Worm (Caenorhabditis elegans): ENCODE results near the gene cima-1.

The cima-1 gene

DNA sequence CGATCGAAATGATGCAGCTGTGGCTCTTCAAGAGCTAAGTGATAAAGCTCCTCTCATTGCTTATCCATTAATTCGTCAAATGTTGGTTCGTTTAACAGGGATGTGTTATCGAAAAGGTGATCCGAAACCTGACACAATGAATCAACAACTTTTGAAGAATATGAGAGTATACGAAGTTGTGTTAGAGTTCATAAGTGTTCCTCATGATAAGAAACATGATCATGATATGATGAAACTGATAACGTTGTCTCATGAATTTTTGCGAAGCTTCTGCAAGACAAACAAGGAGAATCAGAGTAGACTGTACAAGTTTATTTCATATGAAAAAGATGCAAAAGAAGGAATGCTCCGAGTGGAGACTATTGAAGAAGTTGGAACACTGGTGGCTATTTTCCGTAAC is 38.1 kb downstream of the cima-1 start:
- TF ChIP-seq nhr-28 (tag; optimal IDR thresholded peaks at IDR 0.05) (peak; percentile 36), mdl-1 (tag; optimal IDR thresholded peaks at IDR 0.05) (no peak), pqm-1 (tag; optimal IDR thresholded peaks at IDR 0.05) (peak; percentile 60), daf-16 (GFP tag; optimal IDR thresholded peaks at IDR 0.05) (no peak), daf-16 (tag; optimal IDR thresholded peaks at IDR 0.05) (peak; percentile 76), hlh-11 (tag; optimal IDR thresholded peaks at IDR 0.05) (peak; percentile 7), unc-62 (GFP tag; optimal IDR thresholded peaks at IDR 0.05 in 1 of 2) (peak in 1 of 2 experiments; percentile 63), unc-62 (tag; optimal IDR thresholded peaks at IDR 0.05) (no peak), fos-1 (tag; optimal IDR thresholded peaks at IDR 0.05) (no peak)

DNA sequence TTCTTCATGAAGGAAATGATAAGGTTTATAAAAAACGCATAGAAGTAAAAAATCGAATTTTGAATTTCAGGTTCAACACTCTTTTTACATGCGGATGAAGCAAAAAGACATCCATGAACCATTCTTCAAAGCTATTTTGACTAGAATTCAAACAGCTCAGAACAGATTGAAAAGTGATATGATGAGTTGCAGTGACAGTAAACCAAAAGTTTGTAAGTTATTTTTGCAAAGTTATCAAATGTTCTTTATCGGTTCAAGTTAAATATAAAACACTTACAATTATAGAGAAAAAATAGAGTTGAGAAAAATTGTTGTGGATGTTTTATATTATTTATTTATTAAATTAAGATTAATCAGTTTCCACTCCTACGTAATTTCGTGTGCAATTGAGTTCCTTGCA is 41.2 kb downstream of the cima-1 start:
- TF ChIP-seq sdz-12 (GFP tag; optimal IDR thresholded peaks at IDR 0.05) = no peak
- TF ChIP-seq aha-1 (tag) = peak; percentile 92
- no peak for TF ChIP-seq madf-9 (GFP tag; conservative IDR thresholded peaks at IDR 0.05)
- TF ChIP-seq ctbp-1 (GFP tag; IDR thresholded peaks at IDR 0.05) = no peak
- TF ChIP-seq nhr-111 (GFP tag; optimal IDR thresholded peaks at IDR 0.05) = no peak
- TF ChIP-seq tag-97 (GFP tag; IDR thresholded peaks at IDR 0.05) = no peak

DNA sequence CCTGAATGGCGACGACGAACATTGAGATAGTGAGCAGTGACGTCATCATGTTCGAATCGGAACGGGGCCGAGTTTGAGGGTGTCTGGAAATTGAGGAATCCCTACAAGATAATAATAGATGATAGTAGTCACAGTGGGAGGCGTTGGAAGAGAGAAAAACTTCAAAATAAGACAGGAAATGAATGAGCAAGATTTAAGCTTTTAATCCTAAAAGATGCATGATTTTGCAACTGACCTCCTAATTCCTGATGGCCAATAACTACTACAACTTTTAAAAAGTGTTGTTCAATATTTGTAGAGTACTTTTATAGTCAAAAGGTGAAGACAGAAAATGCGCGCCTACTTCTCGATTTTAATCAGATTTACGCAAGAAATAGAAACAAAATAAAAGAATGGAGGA is 47.1 kb downstream of the cima-1 start, which contains the start of gene flp-13:
flp-13 (minus strand) TSS at position 101 of the 400 bp plus-strand sequence.
- no peak for TF ChIP-seq ctbp-1 (GFP tag; IDR thresholded peaks at IDR 0.05)
- TF ChIP-seq mdt-29 (GFP tag; IDR thresholded peaks at IDR 0.05) = no peak
- no peak for TF ChIP-seq mxl-2 (GFP tag; conservative IDR thresholded peaks at IDR 0.05)
- TF ChIP-seq lsy-2 (tag; optimal IDR thresholded peaks at IDR 0.05) = no peak
- no peak for TF ChIP-seq zip-2 (tag; optimal IDR thresholded peaks at IDR 0.05)
- no peak for TF ChIP-seq dmd-8 (GFP tag; IDR thresholded peaks at IDR 0.05)
- no peak for TF ChIP-seq unc-130 (GFP tag; optimal IDR thresholded peaks at IDR 0.05)
- TF ChIP-seq madf-9 (GFP tag; conservative IDR thresholded peaks at IDR 0.05) = no peak
- TF ChIP-seq spr-3 (GFP tag; optimal IDR thresholded peaks at IDR 0.05) = no peak
- TF ChIP-seq ceh-82 (tag; optimal IDR thresholded peaks at IDR 0.05) = no peak
- no peak for TF ChIP-seq tra-1 (GFP tag; IDR thresholded peaks at IDR 0.05)
- no peak for TF ChIP-seq nhr-41 (GFP tag; IDR thresholded peaks at IDR 0.05)
- TF ChIP-seq egl-43 (GFP tag; IDR thresholded peaks at IDR 0.05) = no peak
- no peak for TF ChIP-seq unc-62 (GFP tag; optimal IDR thresholded peaks at IDR 0.05 in 1 of 2)
- TF ChIP-seq unc-62 (tag; optimal IDR thresholded peaks at IDR 0.05) = no peak

Data from whole organism, L4 larva.